Fruit fly (Drosophila melanogaster) whole organism, prepupa: ENCODE results near the gene CG6974.

Experiments used
- CG3919 ChIP-seq: fragments of 200-800 bp; sonication (Bioruptor generic); optimal IDR thresholded peaks from 3 replicates; lab custom pipeline; 2016; ENCODE audit warnings: missing biosample characterization, missing genetic modification characterization
- Hr38 ChIP-seq: sonication (Bioruptor generic); optimal IDR thresholded peaks from 2 replicates; lab custom pipeline; 2016; ENCODE audit warnings: missing biosample characterization, missing genetic modification characterization
- Lpt ChIP-seq: fragments of 200-800 bp; sonication (Bioruptor generic); optimal IDR thresholded peaks from 3 replicates; lab custom pipeline; 2016; ENCODE audit warnings: missing biosample characterization, missing genetic modification characterization
- eg ChIP-seq: fragments of 200-800 bp; sonication (Bioruptor generic); IDR thresholded peaks from 3 replicates; pipeline ENCODE4 v1.3.6; 2022; ENCODE audit warnings: missing biosample characterization, missing genetic modification characterization

- TF ChIP-seq CG3919 (GFP tag; lab: Kevin White, UChicago) (peak; percentile 1), eg (GFP tag; lab: Robert Waterston, UW) (no peak), Hr38 (GFP tag; lab: Kevin White, UChicago) (no peak), Lpt (no peak)
Observed at dm6 chr3R:15119730-15120129, 40.6 kb upstream of the CG6974 start.
